Worm (Caenorhabditis elegans) whole organism, L1 larva: Measurements from ENCODE around the gene tos-1.

Source experiments
- C04F5.9 ChIP-seq: sonication (generic microtip); optimal IDR thresholded peaks from 2 replicates; lab custom pipeline; 2016; ENCODE audit warnings: missing genetic modification characterization, missing compliant biosample characterization
- C16A3.4 ChIP-seq: fragments of 150-350 bp; optimal IDR thresholded peaks from 2 replicates; lab custom pipeline; 2014; ENCODE audit warnings: missing biosample characterization, missing genetic modification characterization
- C34B4.2 ChIP-seq: sonication (generic microtip); optimal IDR thresholded peaks from 2 replicates; lab custom pipeline; 2017; ENCODE audit warnings: mild to moderate bottlenecking, missing genetic modification characterization, missing compliant biosample characterization
- Y116A8C.19 ChIP-seq: sonication (generic microtip); optimal IDR thresholded peaks from 2 replicates; lab custom pipeline; 2016; ENCODE audit warnings: missing compliant biosample characterization, missing genetic modification characterization, borderline replicate concordance
- aha-1 ChIP-seq: fragments of 150-350 bp; optimal IDR thresholded peaks from 2 replicates; lab custom pipeline; 2014; ENCODE audit warnings: missing biosample characterization, missing genetic modification characterization
- alr-1 ChIP-seq: fragments of 200-800 bp; sonication (Bioruptor generic); optimal IDR thresholded peaks from 2 replicates; lab custom pipeline; 2018; ENCODE audit warnings: borderline replicate concordance, mild to moderate bottlenecking, missing genetic modification characterization, missing compliant biosample characterization
- ama-1 ChIP-seq: fragments of 150-350 bp; optimal IDR thresholded peaks from 2 replicates; lab custom pipeline; 2014
- ceh-63 ChIP-seq: fragments of 200-800 bp; sonication (Bioruptor generic); optimal IDR thresholded peaks from 2 replicates; lab custom pipeline; 2018; ENCODE audit warnings: mild to moderate bottlenecking, missing genetic modification characterization, missing compliant biosample characterization
- ceh-8 ChIP-seq: fragments of 200-800 bp; sonication (Bioruptor generic); optimal IDR thresholded peaks from 2 replicates; lab custom pipeline; 2018; ENCODE audit warnings: mild to moderate bottlenecking, missing genetic modification characterization, moderate library complexity, missing compliant biosample characterization
- ceh-82 ChIP-seq, 3 experiments: fragments of 150-350 bp in 1 of 3; sonication (generic microtip) in 2 of 3; optimal IDR thresholded peaks; 2 replicates each; lab custom pipeline; 2014 to 2017; ENCODE audit warnings: missing biosample characterization in 3 of 3, missing genetic modification characterization in 3 of 3
- ceh-90 ChIP-seq: sonication (generic microtip); optimal IDR thresholded peaks from 2 replicates; lab custom pipeline; 2016; ENCODE audit warnings: missing genetic modification characterization, missing compliant biosample characterization
- ces-1 ChIP-seq: fragments of 150-350 bp; optimal IDR thresholded peaks from 2 replicates; lab custom pipeline; 2014; ENCODE audit warnings: missing biosample characterization, missing genetic modification reagents, missing genetic modification characterization
- egl-13 ChIP-seq: sonication (generic microtip); optimal IDR thresholded peaks from 2 replicates; lab custom pipeline; 2016; ENCODE audit warnings: missing genotype, missing genetic modification reagents, missing genetic modification characterization, missing compliant biosample characterization
- egl-27 ChIP-seq, 2 experiments: fragments of 150-350 bp in 1 of 2; sonication (generic microtip); optimal IDR thresholded peaks; 3 replicates each; lab custom pipeline; 2017 to 2018; ENCODE audit warnings: missing biosample characterization in 2 of 2, missing genetic modification characterization in 2 of 2, missing genetic modification reagents in 2 of 2
- elt-3 ChIP-seq, 6 experiments: fragments of 150-350 bp in 1 of 6; sonication (generic microtip); optimal IDR thresholded peaks; 2 replicates each; lab custom pipeline; 2017 to 2018; ENCODE audit warnings: missing biosample characterization in 6 of 6, missing genetic modification characterization in 6 of 6, inconsistent platforms in 1 of 6
- fkh-8 ChIP-seq: sonication (generic microtip); optimal IDR thresholded peaks from 2 replicates; lab custom pipeline; 2016; ENCODE audit warnings: mild to moderate bottlenecking, missing genetic modification characterization, missing compliant biosample characterization
- fos-1 ChIP-seq: fragments of 150-350 bp; optimal IDR thresholded peaks from 2 replicates; lab custom pipeline; 2014; ENCODE audit warnings: missing biosample characterization, missing genetic modification characterization
- grh-1 ChIP-seq: fragments of 200-800 bp; sonication (Bioruptor generic); IDR thresholded peaks from 2 replicates; pipeline ENCODE4 v1.3.6; 2022; ENCODE audit warnings: missing genetic modification reagents, missing genetic modification characterization, missing compliant biosample characterization
- hlh-17 ChIP-seq: fragments of 200-800 bp; sonication (Bioruptor generic); optimal IDR thresholded peaks from 2 replicates; lab custom pipeline; 2018; ENCODE audit warnings: missing genetic modification characterization, mild to moderate bottlenecking, missing compliant biosample characterization, moderate library complexity, borderline replicate concordance
- hpl-2 ChIP-seq: fragments of 150-350 bp; optimal IDR thresholded peaks from 2 replicates; lab custom pipeline; 2014; ENCODE audit warnings: missing biosample characterization, missing genetic modification reagents, missing genetic modification characterization
- irx-1 ChIP-seq: sonication (generic microtip); optimal IDR thresholded peaks from 2 replicates; lab custom pipeline; 2016; ENCODE audit warnings: missing genetic modification characterization, missing compliant biosample characterization
- isw-1 ChIP-seq: fragments of 200-800 bp; sonication (Bioruptor generic); IDR thresholded peaks from 2 replicates; pipeline ENCODE4 v1.3.6; 2022; ENCODE audit warnings: missing genetic modification characterization, missing compliant biosample characterization
- jun-1 ChIP-seq: fragments of 150-350 bp; optimal IDR thresholded peaks from 2 replicates; lab custom pipeline; 2014; ENCODE audit warnings: missing biosample characterization, missing genetic modification reagents, missing genetic modification characterization
- lin-14 ChIP-seq: fragments of 200-800 bp; sonication (Bioruptor generic); optimal IDR thresholded peaks from 2 replicates; lab custom pipeline; 2018; ENCODE audit warnings: mild to moderate bottlenecking, missing genetic modification characterization, moderate library complexity, missing compliant biosample characterization
- lin-39 ChIP-seq: fragments of 150-350 bp; optimal IDR thresholded peaks from 2 replicates; lab custom pipeline; 2014; ENCODE audit warnings: missing biosample characterization, missing genetic modification reagents, missing genetic modification characterization
- lir-3 ChIP-seq: sonication (generic microtip); optimal IDR thresholded peaks from 2 replicates; lab custom pipeline; 2016; ENCODE audit warnings: mild to moderate bottlenecking, missing genetic modification characterization, moderate library complexity, missing compliant biosample characterization; ENCODE audit not compliant: poor library complexity
- lsy-2 ChIP-seq, 2 experiments: fragments of 150-350 bp; optimal IDR thresholded peaks; 2 replicates each; lab custom pipeline; 2014; ENCODE audit warnings: missing biosample characterization in 2 of 2, missing genetic modification characterization in 2 of 2
- mab-9 ChIP-seq: fragments of 200-800 bp; sonication (Bioruptor generic); IDR thresholded peaks from 2 replicates; pipeline ENCODE4 v1.3.6; 2022; ENCODE audit warnings: missing genetic modification reagents, missing genetic modification characterization, missing compliant biosample characterization
- nhr-12 ChIP-seq: sonication (generic microtip); optimal IDR thresholded peaks from 2 replicates; lab custom pipeline; 2017; ENCODE audit warnings: missing biosample characterization, missing genetic modification characterization
- nhr-19 ChIP-seq: fragments of 200-800 bp; sonication (Bioruptor generic); conservative IDR thresholded peaks from 2 replicates; pipeline ENCODE4 v1.3.6; 2022; ENCODE audit warnings: missing genetic modification characterization, missing compliant biosample characterization
- nhr-20 ChIP-seq: sonication (generic microtip); optimal IDR thresholded peaks from 2 replicates; lab custom pipeline; 2016; ENCODE audit warnings: mild to moderate bottlenecking, missing genetic modification characterization, missing compliant biosample characterization
- nhr-28 ChIP-seq: fragments of 150-350 bp; optimal IDR thresholded peaks from 2 replicates; lab custom pipeline; 2014; ENCODE audit warnings: missing biosample characterization, missing genetic modification characterization
- nhr-47 ChIP-seq: sonication (generic microtip); optimal IDR thresholded peaks from 2 replicates; lab custom pipeline; 2016; ENCODE audit warnings: mild to moderate bottlenecking, missing genetic modification characterization, moderate library complexity, missing compliant biosample characterization
- nhr-71 ChIP-seq: sonication (generic microtip); optimal IDR thresholded peaks from 2 replicates; lab custom pipeline; 2016; ENCODE audit warnings: mild to moderate bottlenecking, missing genetic modification characterization, moderate library complexity, missing compliant biosample characterization
- nhr-77 ChIP-seq: fragments of 150-350 bp; optimal IDR thresholded peaks from 2 replicates; lab custom pipeline; 2014; ENCODE audit warnings: missing biosample characterization, missing genetic modification characterization
- nhr-84 ChIP-seq: sonication (generic microtip); optimal IDR thresholded peaks from 2 replicates; lab custom pipeline; 2017; ENCODE audit warnings: missing biosample characterization, missing genetic modification characterization
- nhr-85 ChIP-seq: sonication (generic microtip); peaks from one replicate; lab custom pipeline; 2016; ENCODE audit warnings: missing genetic modification characterization, inconsistent platforms, missing compliant biosample characterization
- pax-3 ChIP-seq: fragments of 200-800 bp; sonication (Bioruptor generic); optimal IDR thresholded peaks from 2 replicates; lab custom pipeline; 2018; ENCODE audit warnings: mild to moderate bottlenecking, missing genetic modification characterization, moderate library complexity, missing compliant biosample characterization
- skn-1 ChIP-seq: fragments of 150-350 bp; optimal IDR thresholded peaks from 2 replicates; lab custom pipeline; 2014; ENCODE audit warnings: missing biosample characterization, missing genetic modification characterization
- snpc-4 ChIP-seq: fragments of 150-350 bp; optimal IDR thresholded peaks from 2 replicates; lab custom pipeline; 2014; ENCODE audit warnings: missing biosample characterization, missing genetic modification characterization
- sox-4 ChIP-seq: sonication (generic microtip); optimal IDR thresholded peaks from 2 replicates; lab custom pipeline; 2016; ENCODE audit warnings: missing genetic modification characterization, missing compliant biosample characterization
- sup-37 ChIP-seq: fragments of 200-800 bp; sonication (Bioruptor generic); optimal IDR thresholded peaks from 2 replicates; lab custom pipeline; 2018; ENCODE audit warnings: mild to moderate bottlenecking, missing genetic modification characterization, missing compliant biosample characterization
- swsn-7 ChIP-seq: sonication (generic microtip); optimal IDR thresholded peaks from 2 replicates; lab custom pipeline; 2016; ENCODE audit warnings: missing genetic modification characterization, missing compliant biosample characterization
- unc-130 ChIP-seq: fragments of 150-350 bp; optimal IDR thresholded peaks from 2 replicates; lab custom pipeline; 2017; ENCODE audit warnings: missing biosample characterization, missing genetic modification characterization, inconsistent platforms
- unc-62 ChIP-seq: fragments of 150-350 bp; optimal IDR thresholded peaks from 2 replicates; lab custom pipeline; 2014; ENCODE audit warnings: missing biosample characterization, missing genetic modification reagents, missing genetic modification characterization
- unc-86 ChIP-seq: sonication (generic microtip); optimal IDR thresholded peaks from 2 replicates; lab custom pipeline; 2016; ENCODE audit warnings: missing genetic modification characterization, missing compliant biosample characterization
- unc-98 ChIP-seq: fragments of 200-800 bp; sonication (Bioruptor generic); IDR thresholded peaks from 2 replicates; pipeline ENCODE4 v1.3.6; 2022; ENCODE audit warnings: missing genetic modification characterization, missing compliant biosample characterization
- xbp-1 ChIP-seq: sonication (generic microtip); optimal IDR thresholded peaks from 2 replicates; lab custom pipeline; 2016; ENCODE audit warnings: missing genetic modification characterization, missing compliant biosample characterization
- zag-1 ChIP-seq: fragments of 150-350 bp; optimal IDR thresholded peaks from 2 replicates; lab custom pipeline; 2014; ENCODE audit warnings: missing biosample characterization, missing genetic modification characterization
- zip-4 ChIP-seq: fragments of 200-800 bp; sonication (Bioruptor generic); optimal IDR thresholded peaks from 2 replicates; lab custom pipeline; 2018; ENCODE audit warnings: mild to moderate bottlenecking, missing genetic modification characterization, moderate library complexity, missing compliant biosample characterization
- ztf-4 ChIP-seq: fragments of 150-350 bp; optimal IDR thresholded peaks from 2 replicates; lab custom pipeline; 2014; ENCODE audit warnings: missing biosample characterization, missing genetic modification characterization

tos-1 gene

DNA sequence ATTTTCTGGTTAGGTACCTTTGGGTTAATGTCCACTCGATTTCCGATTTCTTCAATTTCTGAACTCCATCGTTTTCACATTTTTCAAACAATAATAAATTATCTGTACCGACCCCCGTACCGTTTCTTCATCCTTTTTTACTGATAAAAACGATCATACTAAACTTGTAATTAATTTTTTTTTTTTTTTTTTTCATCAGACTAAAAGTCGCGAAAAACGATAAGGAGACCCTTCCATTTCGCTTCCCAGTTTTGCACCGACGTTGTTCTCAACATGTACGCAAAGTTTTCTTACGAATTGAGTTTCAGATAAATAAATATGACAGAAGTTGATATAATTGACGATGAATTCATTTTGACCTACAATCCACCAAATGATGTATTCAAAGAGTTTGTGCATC, 22.8 kb downstream of the tos-1 start, which contains the start of gene F44A2.7:
Gene F44A2.7 (plus strand): TSS at position 301 of the 400 bp plus-strand sequence.
- TF ChIP-seq nhr-47 (tag; lab: Kevin White, UChicago) (no peak), lin-39 (tag; lab: Kevin White, UChicago) (no peak), isw-1 (GFP tag; lab: Robert Waterston, UW) (no peak), nhr-71 (tag; lab: Kevin White, UChicago) (no peak), jun-1 (tag; lab: Kevin White, UChicago) (no peak), ama-1 (lab: Kevin White, UChicago) (no peak), lin-14 (GFP tag; lab: Kevin White, UChicago) (no peak), sox-4 (no peak), nhr-12 (no peak), sup-37 (GFP tag; lab: Kevin White, UChicago) (no peak), fos-1 (tag; lab: Kevin White, UChicago) (no peak)
- TF ChIP-seq, all 84 proteins: peak for 0

- TF ChIP-seq ces-1 (GFP tag; lab: Kevin White, UChicago) = no peak
- TF ChIP-seq sox-4 = no peak
- 0 out of 2 replicates have a peak, but pooled peaks have one; percentile 34 for TF ChIP-seq mab-9 (GFP tag; lab: Robert Waterston, UW)
- TF ChIP-seq Y116A8C.19 (tag; lab: Kevin White, UChicago) = no peak
- TF ChIP-seq pax-3 (tag; lab: Kevin White, UChicago) = no peak
- no peak for TF ChIP-seq C34B4.2 (tag; lab: Kevin White, UChicago)
- TF ChIP-seq sup-37 (GFP tag; lab: Kevin White, UChicago) = no peak
- TF ChIP-seq nhr-19 (GFP tag; lab: Robert Waterston, UW) = peak; percentile 58
- TF ChIP-seq egl-27 (tag; optimal IDR thresholded peaks at IDR 0.05; lab: Kevin White, UChicago) = no peak
- TF ChIP-seq irx-1 (tag; lab: Kevin White, UChicago) = peak; percentile 27
- no peak for TF ChIP-seq alr-1
- TF ChIP-seq ceh-90 = no peak
- no peak for TF ChIP-seq C04F5.9 (tag; lab: Kevin White, UChicago)
- TF ChIP-seq ama-1 (lab: Kevin White, UChicago) = no peak
- TF ChIP-seq nhr-85 (tag; lab: Kevin White, UChicago) = peak; percentile 55
- no peak for TF ChIP-seq ceh-63 (GFP tag; lab: Kevin White, UChicago)
- no peak for TF ChIP-seq fkh-8 (tag; lab: Kevin White, UChicago)
- TF ChIP-seq aha-1 = no peak
- peak; percentile 34 for TF ChIP-seq lin-14 (GFP tag; lab: Kevin White, UChicago)
- TF ChIP-seq nhr-84 = no peak
- no peak for TF ChIP-seq egl-13 (tag; lab: Kevin White, UChicago)
- TF ChIP-seq grh-1 (GFP tag; lab: Robert Waterston, UW) = no peak
- no peak for TF ChIP-seq unc-62 (GFP tag; lab: Kevin White, UChicago)
- TF ChIP-seq lsy-2 (tag; optimal IDR thresholded peaks at IDR 0.05; lab: Kevin White, UChicago) = peak; percentile 6 to 48
- peak; percentile 50 for TF ChIP-seq nhr-20 (tag; lab: Kevin White, UChicago)
- no peak for TF ChIP-seq hpl-2 (GFP tag; lab: Kevin White, UChicago)
- TF ChIP-seq ceh-82 (tag; optimal IDR thresholded peaks at IDR 0.05; lab: Kevin White, UChicago) = no peak
- TF ChIP-seq xbp-1 (tag; lab: Kevin White, UChicago) = peak; percentile 19
- peak; percentile 8 for TF ChIP-seq nhr-77
- TF ChIP-seq ceh-8 (GFP tag; lab: Kevin White, UChicago) = peak; percentile 24
- TF ChIP-seq hlh-17 (GFP tag; lab: Kevin White, UChicago) = no peak
- TF ChIP-seq unc-86 = no peak
- peak; percentile 33 for TF ChIP-seq C16A3.4 (tag; lab: Kevin White, UChicago)
- no peak for TF ChIP-seq snpc-4 (tag; lab: Kevin White, UChicago)
- TF ChIP-seq zag-1 (tag; lab: Kevin White, UChicago) = no peak
- no peak for TF ChIP-seq isw-1 (GFP tag; lab: Robert Waterston, UW)
- no peak for TF ChIP-seq nhr-28
- no peak for TF ChIP-seq lir-3 (tag; lab: Kevin White, UChicago)
- TF ChIP-seq skn-1 (tag; lab: Kevin White, UChicago) = peak; percentile 39
- peak; percentile 9 for TF ChIP-seq unc-130 (tag; lab: Kevin White, UChicago)
- TF ChIP-seq ztf-4 (tag; lab: Kevin White, UChicago) = peak; percentile 6
- no peak for TF ChIP-seq zip-4 (GFP tag; lab: Kevin White, UChicago)
- no peak for TF ChIP-seq elt-3 (tag; optimal IDR thresholded peaks at IDR 0.05; lab: Kevin White, UChicago)
- peak; percentile 30 for TF ChIP-seq swsn-7 (tag; lab: Kevin White, UChicago)
- no peak for TF ChIP-seq unc-98
Observed at ce11 chrV:9318046-9318445, 26.0 kb downstream of the tos-1 start, which contains the start of gene kvs-3. Gene kvs-3, plus strand, starts transcription at chrV:9318311.
